Fruit fly (Drosophila melanogaster): Measurements from ENCODE around the gene CG18234.

- TF ChIP-seq pan (optimal IDR thresholded peaks at IDR 0.05) = no peak
- no peak for TF ChIP-seq Hr78 (GFP tag; optimal IDR thresholded peaks at IDR 0.05)
- no peak for TF ChIP-seq Hr83 (GFP tag; optimal IDR thresholded peaks at IDR 0.05; ENCODE audit: poor library complexity, severe bottlenecking)
- no peak for TF ChIP-seq tai (GFP tag; optimal IDR thresholded peaks at IDR 0.05)
- no peak for TF ChIP-seq CrebA (GFP tag; optimal IDR thresholded peaks at IDR 0.05; ENCODE audit: borderline replicate concordance)
- TF ChIP-seq sage (GFP tag; optimal IDR thresholded peaks at IDR 0.05) = no peak
- TF ChIP-seq Abd-B (GFP tag; optimal IDR thresholded peaks at IDR 0.05) = no peak
- no peak for TF ChIP-seq psq (GFP tag; optimal IDR thresholded peaks at IDR 0.05)
- TF ChIP-seq dsf (GFP tag; optimal IDR thresholded peaks at IDR 0.05; ENCODE audit: borderline replicate concordance) = no peak
- no peak for TF ChIP-seq usp (GFP tag; optimal IDR thresholded peaks at IDR 0.05)
- TF ChIP-seq fru (GFP tag; optimal IDR thresholded peaks at IDR 0.05) = no peak
- TF ChIP-seq Sp1 (GFP tag; optimal IDR thresholded peaks at IDR 0.05) = no peak
- no peak for TF ChIP-seq GATAd (GFP tag; optimal IDR thresholded peaks at IDR 0.05)
Measured at dm6 chr3L:18628458-18628857, 25.2 kb downstream of the CG18234 start.
